Worm (Caenorhabditis elegans) whole organism, midembryonic: ENCODE data around the gene npr-38.

ENCODE experiments used
- flt-1 ChIP-seq: fragments of 200-800 bp; sonication (Bioruptor generic); IDR thresholded peaks from 2 replicates; pipeline ENCODE4 v1.3.6; 2022; ENCODE audit warnings: missing genetic modification characterization, missing compliant biosample characterization
- med-1 ChIP-seq: sonication (generic microtip); optimal IDR thresholded peaks from 2 replicates; lab custom pipeline; 2017; ENCODE audit warnings: missing genetic modification characterization, mild to moderate bottlenecking, missing compliant biosample characterization, antibody characterized with exemption, missing genetic modification reagents; ENCODE audit not compliant: insufficient read depth

DNA sequence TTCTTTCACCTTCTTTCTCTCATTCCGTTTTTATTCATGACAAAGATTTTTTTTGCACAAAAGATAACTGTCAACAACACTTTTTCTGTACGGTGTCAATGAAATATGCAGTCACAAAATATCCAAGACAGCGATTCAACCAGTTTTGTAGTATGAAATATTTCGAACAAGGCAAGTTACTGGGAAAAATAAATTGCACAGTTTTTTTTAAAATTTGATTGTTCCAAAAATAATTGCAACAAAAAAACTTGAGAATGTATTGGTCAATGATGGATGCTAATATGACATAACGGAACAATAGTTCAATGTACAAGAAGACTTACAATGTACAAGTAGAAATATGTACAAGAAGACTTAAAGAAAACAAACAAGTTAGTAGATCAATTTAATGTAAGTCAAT is 34.3 kb downstream of the npr-38 start:
- TF ChIP-seq med-1: no peak
- no peak for TF ChIP-seq flt-1 (GFP tag; lab: Robert Waterston, UW)
